Worm (Caenorhabditis elegans) whole organism, L2 larva: ENCODE data around the gene T21B4.3.

Source experiments
- ama-1 ChIP-seq: fragments of 150-350 bp; optimal IDR thresholded peaks from 2 replicates; lab custom pipeline; 2018; ENCODE audit warnings: inconsistent platforms
- fos-1 ChIP-seq: fragments of 150-350 bp; optimal IDR thresholded peaks from 2 replicates; lab custom pipeline; 2014; ENCODE audit warnings: missing biosample characterization, missing genetic modification characterization
- mdl-1 ChIP-seq, 2 experiments: fragments of 150-350 bp in 1 of 2; sonication (generic microtip) in 1 of 2; optimal IDR thresholded peaks; 2 replicates each; lab custom pipeline; 2017; ENCODE audit warnings: missing biosample characterization in 2 of 2, missing genetic modification characterization in 2 of 2
- skn-1 ChIP-seq: sonication (generic microtip); optimal IDR thresholded peaks from 2 replicates; lab custom pipeline; 2017; ENCODE audit warnings: missing biosample characterization, missing genetic modification characterization
- zag-1 ChIP-seq: fragments of 150-350 bp; optimal IDR thresholded peaks from 2 replicates; lab custom pipeline; 2014; ENCODE audit warnings: missing biosample characterization, missing genetic modification characterization

- TF ChIP-seq mdl-1 (tag; optimal IDR thresholded peaks at IDR 0.05; lab: Kevin White, UChicago) (no peak), fos-1 (no peak), zag-1 (tag; lab: Kevin White, UChicago) (no peak), ama-1 (lab: Kevin White, UChicago) (no peak), skn-1 (tag; lab: Kevin White, UChicago) (no peak)
Observed at ce11 chrII:12527947-12528346, 31.1 kb upstream of the T21B4.3 start, which contains the start of gene srx-119.
